Worm (Caenorhabditis elegans) whole organism, early embryonic: ENCODE results near the gene fat-4.

Experiments used
- B0310.2 ChIP-seq: sonication (generic microtip); optimal IDR thresholded peaks from 2 replicates; lab custom pipeline; 2016; ENCODE audit warnings: mild to moderate bottlenecking, missing genetic modification characterization, missing compliant biosample characterization
- aly-1 ChIP-seq: sonication (generic microtip); optimal IDR thresholded peaks from 2 replicates; lab custom pipeline; 2016; ENCODE audit warnings: missing genetic modification characterization, missing compliant biosample characterization
- ama-1 ChIP-seq: fragments of 150-350 bp; optimal IDR thresholded peaks from 2 replicates; lab custom pipeline; 2014
- ceh-36 ChIP-seq: sonication (generic microtip); optimal IDR thresholded peaks from 2 replicates; lab custom pipeline; 2016; ENCODE audit warnings: missing genetic modification characterization, inconsistent platforms, missing compliant biosample characterization
- ets-7 ChIP-seq: sonication (generic microtip); optimal IDR thresholded peaks from 2 replicates; lab custom pipeline; 2016; ENCODE audit warnings: missing genotype, missing genetic modification characterization, missing compliant biosample characterization
- flt-1 ChIP-seq: fragments of 200-800 bp; sonication (Bioruptor generic); IDR thresholded peaks from 2 replicates; pipeline ENCODE4 v1.3.6; 2022; ENCODE audit warnings: missing genetic modification characterization, missing compliant biosample characterization
- hmg-4 ChIP-seq: fragments of 200-800 bp; sonication (Bioruptor generic); optimal IDR thresholded peaks from 2 replicates; lab custom pipeline; 2018; ENCODE audit warnings: mild to moderate bottlenecking, missing genetic modification characterization, missing compliant biosample characterization
- pes-1 ChIP-seq: fragments of 200-800 bp; sonication (Bioruptor generic); IDR thresholded peaks from 2 replicates; pipeline ENCODE4 v1.3.6; 2022; ENCODE audit warnings: missing genetic modification reagents, missing genetic modification characterization, missing compliant biosample characterization
- tbx-11 ChIP-seq: fragments of 200-800 bp; sonication (Bioruptor generic); IDR thresholded peaks from 2 replicates; pipeline ENCODE4 v1.3.6; 2022; ENCODE audit warnings: missing genetic modification characterization, missing compliant biosample characterization
- tra-4 ChIP-seq: sonication (generic microtip); optimal IDR thresholded peaks from 2 replicates; lab custom pipeline; 2017; ENCODE audit warnings: missing genetic modification characterization, missing compliant biosample characterization

- no peak for TF ChIP-seq ama-1 (lab: Kevin White, UChicago)
- no peak for TF ChIP-seq hmg-4
- no peak for TF ChIP-seq B0310.2 (tag; lab: Kevin White, UChicago)
- TF ChIP-seq ets-7: no peak
- no peak for TF ChIP-seq ceh-36 (tag; lab: Kevin White, UChicago)
- no peak for TF ChIP-seq flt-1
- no peak for TF ChIP-seq tbx-11 (GFP tag; lab: Robert Waterston, UW)
- no peak for TF ChIP-seq tra-4 (tag; lab: Kevin White, UChicago)
- no peak for TF ChIP-seq pes-1 (GFP tag; lab: Robert Waterston, UW)
- no peak for TF ChIP-seq aly-1 (tag; lab: Kevin White, UChicago)
Measured at ce11 chrIV:9770798-9771197, 28.4 kb upstream of the fat-4 start.
